Worm (Caenorhabditis elegans) whole organism, midembryonic: Measurements from ENCODE around the gene Y9C2UA.1.

ENCODE experiments used
- T22C8.4 ChIP-seq: fragments of 200-800 bp; sonication (Bioruptor generic); IDR thresholded peaks from 2 replicates; pipeline ENCODE4 v1.3.6; 2022; ENCODE audit warnings: missing genetic modification characterization, missing compliant biosample characterization
- cog-1 ChIP-seq: sonication (generic microtip); optimal IDR thresholded peaks from 2 replicates; lab custom pipeline; 2016; ENCODE audit warnings: missing genetic modification characterization, missing compliant biosample characterization
- flt-1 ChIP-seq: fragments of 200-800 bp; sonication (Bioruptor generic); IDR thresholded peaks from 2 replicates; pipeline ENCODE4 v1.3.6; 2022; ENCODE audit warnings: missing genetic modification characterization, missing compliant biosample characterization
- klf-2 ChIP-seq: fragments of 200-800 bp; sonication (Bioruptor generic); conservative IDR thresholded peaks from 2 replicates; pipeline ENCODE4 v1.3.6; 2022; ENCODE audit warnings: missing genetic modification reagents, missing genetic modification characterization, missing compliant biosample characterization
- med-1 ChIP-seq: sonication (generic microtip); optimal IDR thresholded peaks from 2 replicates; lab custom pipeline; 2017; ENCODE audit warnings: missing genetic modification characterization, mild to moderate bottlenecking, missing compliant biosample characterization, antibody characterized with exemption, missing genetic modification reagents; ENCODE audit not compliant: insufficient read depth

DNA sequence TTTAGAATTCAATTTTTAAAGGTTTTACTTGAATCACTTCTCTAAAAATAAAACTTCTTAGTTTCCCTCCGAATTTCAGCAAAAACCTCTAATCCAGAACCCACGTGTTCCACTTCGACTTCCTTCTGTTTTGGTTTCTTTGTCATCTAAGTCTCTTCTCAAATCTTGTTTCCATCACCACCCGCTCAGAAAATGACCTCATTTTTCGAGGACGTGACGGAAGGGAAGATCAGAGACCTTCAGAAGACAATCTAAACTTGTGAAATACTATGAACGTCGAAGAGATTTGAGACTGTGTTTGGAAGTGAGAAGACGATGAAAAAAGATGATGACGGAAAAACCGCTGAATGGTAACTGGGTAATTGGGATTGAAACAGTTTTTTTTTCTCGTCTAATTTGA, 50.2 kb downstream of the Y9C2UA.1 start:
- TF ChIP-seq med-1 (GFP tag; lab: Kevin White, UChicago): no peak
- TF ChIP-seq T22C8.4: no peak
- TF ChIP-seq flt-1 (GFP tag; lab: Robert Waterston, UW): no peak
- no peak for TF ChIP-seq cog-1 (tag; lab: Kevin White, UChicago)
- TF ChIP-seq klf-2 (GFP tag; lab: Robert Waterston, UW): no peak
